Fruit fly (Drosophila melanogaster) whole organism, adult: ENCODE data around the gene CG13308.

ENCODE experiments used
- ovo ChIP-seq: fragments of 200-800 bp; sonication (Bioruptor generic); optimal IDR thresholded peaks from 2 replicates; lab custom pipeline; 2016; ENCODE audit warnings: missing biosample characterization, missing genetic modification characterization
- pad ChIP-seq: fragments of 200-800 bp; sonication (Bioruptor generic); optimal IDR thresholded peaks from 3 replicates; lab custom pipeline; 2017; ENCODE audit warnings: missing biosample characterization, missing genetic modification characterization, mild to moderate bottlenecking, moderate library complexity, missing genetic modification reagents

DNA sequence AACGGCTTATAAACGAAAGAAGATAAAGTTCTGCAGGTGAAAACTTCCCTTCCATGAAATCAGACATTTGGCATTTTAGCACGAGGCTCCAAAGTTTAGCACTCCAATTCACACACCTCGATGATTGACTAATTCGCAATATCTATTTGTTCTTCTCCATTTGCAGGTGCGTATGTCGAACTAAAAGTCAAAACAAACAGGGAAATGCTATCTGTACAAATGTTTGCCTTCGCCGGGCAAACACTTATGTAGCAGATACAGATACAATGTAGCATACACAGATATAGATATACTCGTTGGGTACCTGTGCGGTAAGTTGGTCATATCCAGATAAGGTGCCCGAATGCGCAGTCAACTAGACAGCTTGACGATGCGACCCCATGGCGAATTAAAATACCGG lies 26.5 kb downstream of the CG13308 start:
- TF ChIP-seq pad (no peak), ovo (GFP tag; lab: Kevin White, UChicago) (no peak)
